Worm (Caenorhabditis elegans): ENCODE results near the gene ttr-10.

Gene ttr-10

ce11 chrV:7548499-7548898 is 5.2 kb downstream of the ttr-10 start (continued):
- TF ChIP-seq hsf-1 (GFP tag; IDR thresholded peaks at IDR 0.05) (peak; percentile 87), hmg-1.2 (GFP tag; IDR thresholded peaks at IDR 0.05) (peak; percentile 57), egl-44 (GFP tag; IDR thresholded peaks at IDR 0.05) (peak; percentile 93), B0261.1 (tag; optimal IDR thresholded peaks at IDR 0.05) (peak; percentile 62), T07F8.4 (tag; optimal IDR thresholded peaks at IDR 0.05) (peak; percentile 43)

ce11 chrV:7548017-7548416 is 5.7 kb downstream of the ttr-10 start:
- TF ChIP-seq nhr-80 (tag; optimal IDR thresholded peaks at IDR 0.05) (peak; percentile 21), xnd-1 (tag; optimal IDR thresholded peaks at IDR 0.05) (no peak), rcor-1 (GFP tag; IDR thresholded peaks at IDR 0.05) (no peak)

DNA sequence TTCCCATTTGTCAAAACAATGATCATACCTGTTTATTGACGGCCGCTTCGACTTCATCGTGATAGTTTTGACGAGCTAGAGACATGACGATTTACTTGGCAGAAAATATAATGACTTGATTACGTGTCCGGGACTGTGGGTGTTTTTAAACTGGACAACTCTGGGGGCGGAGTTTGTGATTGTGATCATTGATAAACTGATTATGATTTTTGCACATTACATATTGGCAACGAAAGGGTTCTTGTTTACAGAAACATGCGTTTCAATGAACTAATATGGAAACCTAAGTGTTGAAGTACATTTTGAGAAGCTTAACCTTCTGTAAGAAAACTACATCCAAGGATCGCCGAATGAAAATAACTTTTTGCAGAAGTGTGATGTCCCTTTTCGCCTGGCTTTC is 6.2 kb downstream of the ttr-10 start, which contains the start of gene ftn-1:
TSS of gene ftn-1 (minus strand) at position 101 of the 400 bp plus-strand sequence.
- TF ChIP-seq sptf-2 (GFP tag; optimal IDR thresholded peaks at IDR 0.05) (no peak), madf-6 (GFP tag; IDR thresholded peaks at IDR 0.05) (no peak), rec-8 (tag; optimal IDR thresholded peaks at IDR 0.05) (no peak), aptf-3 (GFP tag; IDR thresholded peaks at IDR 0.05) (no peak), sea-2 (GFP tag; IDR thresholded peaks at IDR 0.05) (no peak), dox-1 (GFP tag; IDR thresholded peaks at IDR 0.05) (no peak), hlh-12 (tag; optimal IDR thresholded peaks at IDR 0.05) (no peak)

DNA sequence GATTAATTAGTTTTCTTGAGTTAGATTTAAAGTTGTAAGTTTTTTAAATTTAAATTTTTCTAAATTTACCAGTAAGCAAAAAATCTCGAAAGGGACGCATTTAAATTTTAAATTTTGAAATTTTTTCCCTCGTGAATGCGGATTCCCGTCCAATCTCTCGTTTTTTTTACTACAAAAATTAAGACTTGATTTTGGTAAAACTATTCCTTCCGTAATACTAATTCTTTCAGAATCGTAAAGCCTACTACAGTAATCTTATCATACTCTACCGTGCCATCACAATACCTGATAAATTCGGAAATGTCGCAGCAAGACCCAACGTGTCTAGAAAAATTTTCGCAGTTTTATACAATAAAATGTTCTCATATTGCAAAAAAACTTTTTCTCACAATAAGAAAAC is 8.5 kb downstream of the ttr-10 start, which contains the start of the genes C54F6.19 and nhx-3:
TSS of gene C54F6.19 (plus strand) at position 301 of the 400 bp plus-strand sequence.
TSS of gene nhx-3 (minus strand) at position 337 of the 400 bp plus-strand sequence.
- TF ChIP-seq K11D2.4 (GFP tag; IDR thresholded peaks at IDR 0.05), result no peak
- TF ChIP-seq hmg-20 (GFP tag; IDR thresholded peaks at IDR 0.05), result no peak
- no peak for TF ChIP-seq nhr-179 (tag; optimal IDR thresholded peaks at IDR 0.05)
- TF ChIP-seq hsf-1 (GFP tag; IDR thresholded peaks at IDR 0.05), result no peak
- no peak for TF ChIP-seq ztf-26 (tag; optimal IDR thresholded peaks at IDR 0.05)
- TF ChIP-seq Y67H2A.10 (GFP tag; conservative IDR thresholded peaks at IDR 0.05), result no peak
- no peak for TF ChIP-seq sptf-2 (GFP tag; optimal IDR thresholded peaks at IDR 0.05)
- no peak for TF ChIP-seq nfya-1 (tag; optimal IDR thresholded peaks at IDR 0.05; ENCODE audit: borderline replicate concordance, insufficient read depth)
- no peak for TF ChIP-seq madf-6 (GFP tag; IDR thresholded peaks at IDR 0.05)
- no peak for TF ChIP-seq B0035.1 (tag; optimal IDR thresholded peaks at IDR 0.05)
- TF ChIP-seq K12H6.12 (tag; optimal IDR thresholded peaks at IDR 0.05), result no peak
- TF ChIP-seq F57C9.4 (tag; optimal IDR thresholded peaks at IDR 0.05), result no peak
- no peak for TF ChIP-seq ekl-4 (GFP tag; IDR thresholded peaks at IDR 0.05)
- no peak for TF ChIP-seq T26A5.8 (tag; optimal IDR thresholded peaks at IDR 0.05)
- TF ChIP-seq athp-1 (tag; optimal IDR thresholded peaks at IDR 0.05), result no peak
- no peak for TF ChIP-seq tlf-1 (GFP tag; optimal IDR thresholded peaks at IDR 0.05)
- no peak for TF ChIP-seq Y79H2A.3 (GFP tag; conservative IDR thresholded peaks at IDR 0.05)
- TF ChIP-seq B0336.3 (GFP tag; IDR thresholded peaks at IDR 0.05), result no peak

- TF ChIP-seq F52B5.7 (tag; optimal IDR thresholded peaks at IDR 0.05), result no peak
- TF ChIP-seq zim-3 (tag; optimal IDR thresholded peaks at IDR 0.05), result no peak
- no peak for TF ChIP-seq attf-6 (GFP tag; IDR thresholded peaks at IDR 0.05)
- no peak for TF ChIP-seq nhr-120 (GFP tag; IDR thresholded peaks at IDR 0.05)
- TF ChIP-seq rec-8 (tag; optimal IDR thresholded peaks at IDR 0.05), result no peak
- no peak for TF ChIP-seq rcor-1 (GFP tag; IDR thresholded peaks at IDR 0.05)
- no peak for TF ChIP-seq cebp-2 (GFP tag; IDR thresholded peaks at IDR 0.05)
These were observed 10.0 kb downstream of the ttr-10 start for ce11 chrV:7543728-7544127.

All from whole organism, young adult.